Worm (Caenorhabditis elegans) whole organism, L1 larva: ENCODE data around the gene C06A12.3.

Experiments used
- egl-27 ChIP-seq, 2 experiments: fragments of 150-350 bp in 1 of 2; sonication (generic microtip); optimal IDR thresholded peaks; 3 replicates each; lab custom pipeline; 2017 to 2018; ENCODE audit warnings: missing biosample characterization in 2 of 2, missing genetic modification characterization in 2 of 2, missing genetic modification reagents in 2 of 2
- lin-13 ChIP-seq: fragments of 150-350 bp; optimal IDR thresholded peaks from 2 replicates; lab custom pipeline; 2014; ENCODE audit warnings: missing biosample characterization, missing genetic modification reagents, missing genetic modification characterization
- nhr-90 ChIP-seq: sonication (generic microtip); optimal IDR thresholded peaks from 2 replicates; lab custom pipeline; 2016; ENCODE audit warnings: mild to moderate bottlenecking, missing genetic modification characterization, missing compliant biosample characterization; ENCODE audit not compliant: poor library complexity
- rnt-1 ChIP-seq: sonication (generic microtip); optimal IDR thresholded peaks from 2 replicates; lab custom pipeline; 2016; ENCODE audit warnings: mild to moderate bottlenecking, missing genetic modification characterization, moderate library complexity, missing compliant biosample characterization
- unc-62 ChIP-seq: fragments of 150-350 bp; optimal IDR thresholded peaks from 2 replicates; lab custom pipeline; 2014; ENCODE audit warnings: missing biosample characterization, missing genetic modification reagents, missing genetic modification characterization

DNA sequence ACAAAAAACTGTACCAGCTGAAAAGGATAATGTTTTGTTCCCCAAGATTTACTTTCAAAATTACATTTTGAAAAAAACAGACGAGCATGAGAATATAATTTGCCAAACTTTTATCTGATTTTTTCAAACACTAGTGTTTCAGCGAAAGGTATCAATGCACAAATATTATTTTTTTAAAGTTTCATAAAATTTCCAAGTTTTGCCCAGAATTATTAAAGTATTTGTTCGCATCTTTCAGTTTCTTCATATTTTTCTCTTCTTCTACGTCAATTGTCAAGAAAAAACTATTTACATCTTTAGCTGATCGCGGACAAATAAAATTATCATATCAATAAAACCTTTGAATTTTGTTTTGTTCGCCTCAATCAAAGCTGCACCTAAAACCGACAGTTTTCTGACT lies 9.5 kb downstream of the C06A12.3 start, which contains the start of gene C06A12.8:
- TF ChIP-seq nhr-90 (no peak), unc-62 (GFP tag; lab: Kevin White, UChicago) (no peak), rnt-1 (tag; lab: Kevin White, UChicago) (no peak), lin-13 (GFP tag; lab: Kevin White, UChicago) (no peak), egl-27 (tag; optimal IDR thresholded peaks at IDR 0.05; lab: Kevin White, UChicago) (no peak)
